Worm (Caenorhabditis elegans) whole organism, young adult: ENCODE results near the gene Y54F10AM.6.

Experiments
- B0336.3 ChIP-seq: fragments of 200-800 bp; sonication (Bioruptor generic); IDR thresholded peaks from 2 replicates; pipeline ENCODE4 v1.3.6; 2022; ENCODE audit warnings: missing genetic modification characterization, missing compliant biosample characterization
- T07F8.4 ChIP-seq: sonication (generic microtip); optimal IDR thresholded peaks from 2 replicates; lab custom pipeline; 2016; ENCODE audit warnings: mild to moderate bottlenecking, missing genetic modification characterization, moderate library complexity, missing compliant biosample characterization
- bed-2 ChIP-seq: fragments of 200-800 bp; sonication (Bioruptor generic); IDR thresholded peaks from 2 replicates; pipeline ENCODE4 v1.3.6; 2022; ENCODE audit warnings: missing genetic modification reagents, missing genetic modification characterization, missing compliant biosample characterization
- him-1 ChIP-seq: sonication (generic microtip); optimal IDR thresholded peaks from 2 replicates; lab custom pipeline; 2016; ENCODE audit warnings: missing genotype, missing genetic modification reagents, missing genetic modification characterization, missing compliant biosample characterization
- lsy-27 ChIP-seq: sonication (generic microtip); optimal IDR thresholded peaks from 2 replicates; lab custom pipeline; 2017; ENCODE audit warnings: missing genetic modification characterization, mild to moderate bottlenecking, missing compliant biosample characterization, antibody characterized with exemption, missing genotype, borderline replicate concordance; ENCODE audit not compliant: insufficient read depth
- madf-6 ChIP-seq: fragments of 200-800 bp; sonication (Bioruptor generic); IDR thresholded peaks from 2 replicates; pipeline ENCODE4 v1.3.6; 2022; ENCODE audit warnings: missing genetic modification reagents, missing genetic modification characterization, missing compliant biosample characterization
- mel-28 ChIP-seq: sonication (generic microtip); optimal IDR thresholded peaks from 2 replicates; lab custom pipeline; 2016; ENCODE audit warnings: borderline replicate concordance, mild to moderate bottlenecking, missing genetic modification characterization, missing compliant biosample characterization
- sdz-38 ChIP-seq: sonication (generic microtip); optimal IDR thresholded peaks from 2 replicates; lab custom pipeline; 2016; ENCODE audit warnings: missing genotype, missing genetic modification characterization, missing compliant biosample characterization
- sea-2 ChIP-seq: fragments of 200-800 bp; sonication (Bioruptor generic); IDR thresholded peaks from 2 replicates; pipeline ENCODE4 v1.3.6; 2022; ENCODE audit warnings: missing genetic modification characterization, missing compliant biosample characterization
- unc-130 ChIP-seq: sonication (generic microtip); optimal IDR thresholded peaks from 2 replicates; lab custom pipeline; 2016; ENCODE audit warnings: missing genetic modification reagents, missing genetic modification characterization, missing compliant biosample characterization
- zim-3 ChIP-seq: sonication (generic microtip); optimal IDR thresholded peaks from 2 replicates; lab custom pipeline; 2017; ENCODE audit warnings: mild to moderate bottlenecking, missing genetic modification characterization, moderate library complexity, missing compliant biosample characterization
- ztf-26 ChIP-seq: sonication (generic microtip); optimal IDR thresholded peaks from 2 replicates; lab custom pipeline; 2017; ENCODE audit warnings: missing genetic modification characterization, missing compliant biosample characterization
- ztf-3 ChIP-seq: fragments of 200-800 bp; sonication (Bioruptor generic); optimal IDR thresholded peaks from 2 replicates; lab custom pipeline; 2018; ENCODE audit warnings: mild to moderate bottlenecking, missing genetic modification characterization, missing compliant biosample characterization

DNA sequence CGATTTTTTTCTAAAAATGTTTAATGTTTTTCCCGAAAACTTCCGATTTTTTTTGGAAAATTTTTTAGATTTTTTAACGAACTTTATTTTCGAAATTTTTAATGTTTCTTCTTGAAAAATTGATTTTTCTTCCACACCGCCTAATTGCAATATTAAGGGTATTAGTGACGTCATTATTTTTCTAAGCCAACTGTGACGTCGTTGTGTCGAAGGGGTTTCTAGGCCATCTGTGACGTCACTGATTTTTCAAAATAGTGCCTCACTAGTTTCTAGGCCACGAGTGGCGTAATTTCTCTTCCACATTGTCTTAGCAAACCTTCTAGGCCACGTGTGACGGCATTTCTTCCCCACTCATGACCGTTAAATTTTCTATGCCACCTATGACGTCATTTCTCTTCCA lies 43.4 kb downstream of the Y54F10AM.6 start:
- TF ChIP-seq sdz-38 (tag; lab: Kevin White, UChicago) (no peak), mel-28 (tag; lab: Kevin White, UChicago) (no peak), unc-130 (GFP tag; lab: Kevin White, UChicago) (no peak), T07F8.4 (tag; lab: Kevin White, UChicago) (no peak), madf-6 (GFP tag; lab: Robert Waterston, UW) (no peak), ztf-26 (no peak), bed-2 (GFP tag; lab: Robert Waterston, UW) (no peak), zim-3 (tag; lab: Kevin White, UChicago) (no peak), sea-2 (no peak), lsy-27 (tag; lab: Kevin White, UChicago) (no peak), ztf-3 (no peak), him-1 (tag; lab: Kevin White, UChicago) (no peak), B0336.3 (GFP tag; lab: Robert Waterston, UW) (no peak)
